Fruit fly (Drosophila melanogaster): ENCODE measurements around the gene Tsp26A.

The Tsp26A gene

DNA sequence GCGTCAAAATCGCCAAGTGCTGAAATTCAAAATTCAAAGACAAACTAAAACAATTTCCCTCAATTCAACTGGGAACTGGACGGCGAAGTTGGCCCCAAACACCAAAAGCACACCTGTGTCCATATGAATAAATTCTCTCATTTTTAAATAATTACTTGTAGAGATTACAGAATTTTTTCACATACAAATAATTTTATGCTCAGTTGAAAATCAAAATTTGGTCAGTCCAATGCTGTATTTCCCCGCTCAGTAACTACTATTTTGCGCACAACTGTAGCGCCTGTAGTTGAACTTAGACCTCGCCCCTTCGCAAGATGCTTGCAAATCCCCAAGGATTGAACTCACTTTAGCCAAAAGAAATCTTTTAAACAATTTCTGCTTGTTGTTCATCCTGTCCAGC is 28.7 kb downstream of the Tsp26A start (continued):
- TF ChIP-seq grau (tag; optimal IDR thresholded peaks at IDR 0.05), result no peak
- no peak; the same call in 1 of the 2 replicates for TF ChIP-seq ranshi (GFP tag; IDR thresholded peaks at IDR 0.05)
- no peak for TF ChIP-seq da (GFP tag; optimal IDR thresholded peaks at IDR 0.05)
- TF ChIP-seq br (optimal IDR thresholded peaks at IDR 0.05), result no peak
- no peak for TF ChIP-seq HLHmδ (GFP tag; optimal IDR thresholded peaks at IDR 0.05)
- TF ChIP-seq CG14710 (tag; optimal IDR thresholded peaks at IDR 0.05), result no peak
- no peak for TF ChIP-seq CG4424 (GFP tag; optimal IDR thresholded peaks at IDR 0.05)
- no peak for TF ChIP-seq CG17612 (GFP tag; IDR thresholded peaks at IDR 0.05)
- no peak for TF ChIP-seq gcm2 (GFP tag; optimal IDR thresholded peaks at IDR 0.05)
- TF ChIP-seq Oaz (GFP tag; IDR thresholded peaks at IDR 0.05), result no peak
- no peak for TF ChIP-seq Adf1 (GFP tag; IDR thresholded peaks at IDR 0.05)
- TF ChIP-seq CG3726 (GFP tag; IDR thresholded peaks at IDR 0.05), result no peak
- TF ChIP-seq CG2678 (tag; optimal IDR thresholded peaks at IDR 0.05), result no peak
- no peak for TF ChIP-seq jing (GFP tag; optimal IDR thresholded peaks at IDR 0.05)
- TF ChIP-seq hkb (optimal IDR thresholded peaks at IDR 0.05), result no peak
- TF ChIP-seq hkb (GFP tag; IDR thresholded peaks at IDR 0.05), result peak; percentile 61; the same call in 1 of the 2 replicates
- no peak for TF ChIP-seq CG15601 (tag; optimal IDR thresholded peaks at IDR 0.05)
- no peak for TF ChIP-seq CG17186 (GFP tag; optimal IDR thresholded peaks at IDR 0.05)
- no peak for TF ChIP-seq Vsx1 (GFP tag; optimal IDR thresholded peaks at IDR 0.05)
- TF ChIP-seq Ets65A (GFP tag), result peak; percentile 83
- TF ChIP-seq Lpt (GFP tag; optimal IDR thresholded peaks at IDR 0.05), result no peak
- TF ChIP-seq Drgx (GFP tag; IDR thresholded peaks at IDR 0.05), result 0 out of 2 replicates have a peak, but pooled peaks have one; percentile 9
- no peak for TF ChIP-seq Doc3 (GFP tag; IDR thresholded peaks at IDR 0.05; ENCODE audit: partially characterized antibody)
- TF ChIP-seq ham (GFP tag; IDR thresholded peaks at IDR 0.05), result no peak
- TF ChIP-seq TFAM (GFP tag; optimal IDR thresholded peaks at IDR 0.05), result no peak
- TF ChIP-seq Hr78 (GFP tag; optimal IDR thresholded peaks at IDR 0.05), result no peak
- no peak for TF ChIP-seq Abd-B (GFP tag; optimal IDR thresholded peaks at IDR 0.05)
- no peak for TF ChIP-seq amos (GFP tag; IDR thresholded peaks at IDR 0.05; ENCODE audit: partially characterized antibody)
- no peak for TF ChIP-seq Neu2 (GFP tag; optimal IDR thresholded peaks at IDR 0.05; ENCODE audit: borderline replicate concordance)
- no peak for TF ChIP-seq Gsc (GFP tag; IDR thresholded peaks at IDR 0.05)
- TF ChIP-seq CG8388 (GFP tag; optimal IDR thresholded peaks at IDR 0.05), result peak; percentile 3
- TF ChIP-seq Aef1 (GFP tag; IDR thresholded peaks at IDR 0.05), result peak; percentile 32; the same call in 2 of the 3 replicates
- no peak for TF ChIP-seq insv (GFP tag; optimal IDR thresholded peaks at IDR 0.05)
- TF ChIP-seq Dp (GFP tag; optimal IDR thresholded peaks at IDR 0.05), result no peak
- TF ChIP-seq NK7.1 (GFP tag; optimal IDR thresholded peaks at IDR 0.05), result no peak
- no peak for TF ChIP-seq CG6689 (GFP tag; IDR thresholded peaks at IDR 0.05)
- no peak for TF ChIP-seq CG1024 (GFP tag; IDR thresholded peaks at IDR 0.05)
- TF ChIP-seq CG3407 (GFP tag; optimal IDR thresholded peaks at IDR 0.05), result no peak
- TF ChIP-seq Fer3 (tag; optimal IDR thresholded peaks at IDR 0.05), result no peak
- TF ChIP-seq ro (GFP tag; IDR thresholded peaks at IDR 0.05), result no peak
- TF ChIP-seq trh (GFP tag; optimal IDR thresholded peaks at IDR 0.05), result no peak
- no peak for TF ChIP-seq CG11085 (GFP tag; IDR thresholded peaks at IDR 0.05)
- no peak for TF ChIP-seq cato (GFP tag; optimal IDR thresholded peaks at IDR 0.05; ENCODE audit: borderline replicate concordance)
- no peak for TF ChIP-seq ap (GFP tag; IDR thresholded peaks at IDR 0.05)
- no peak for TF ChIP-seq Lhr (GFP tag; optimal IDR thresholded peaks at IDR 0.05)
- no peak for TF ChIP-seq BtbVII (GFP tag; optimal IDR thresholded peaks at IDR 0.05)
- no peak for TF ChIP-seq CG10979 (tag; optimal IDR thresholded peaks at IDR 0.05)
- no peak for TF ChIP-seq CG1792 (GFP tag; optimal IDR thresholded peaks at IDR 0.05)
- TF ChIP-seq CG18011 (GFP tag; optimal IDR thresholded peaks at IDR 0.05), result no peak
- no peak for TF ChIP-seq wdn (GFP tag; IDR thresholded peaks at IDR 0.05)
- TF ChIP-seq CG4360 (GFP tag; IDR thresholded peaks at IDR 0.05), result no peak
- TF ChIP-seq Rx (GFP tag; IDR thresholded peaks at IDR 0.05), result no peak
- TF ChIP-seq CG33557 (GFP tag; optimal IDR thresholded peaks at IDR 0.05), result no peak
